Worm (Caenorhabditis elegans): Measurements from ENCODE around the gene soc-1.

ce11 chrV:4599225-4599624, 43.5 kb upstream of the soc-1 start:
- no peak for TF ChIP-seq W03F9.2 (tag; optimal IDR thresholded peaks at IDR 0.05)
- TF ChIP-seq dao-5 (tag; optimal IDR thresholded peaks at IDR 0.05): no peak

Measured in whole organism, L4/young adult.